Worm (Caenorhabditis elegans) whole organism, late embryonic: ENCODE data around the gene D1086.11.

Source experiments
- K02D7.2 ChIP-seq: sonication (generic microtip); optimal IDR thresholded peaks from 2 replicates; lab custom pipeline; 2017; ENCODE audit warnings: mild to moderate bottlenecking, missing genetic modification characterization, missing compliant biosample characterization
- K09A11.1 ChIP-seq: sonication (generic microtip); optimal IDR thresholded peaks from 2 replicates; lab custom pipeline; 2017; ENCODE audit warnings: antibody characterized with exemption, mild to moderate bottlenecking, missing genetic modification characterization, missing compliant biosample characterization; ENCODE audit not compliant: insufficient read depth
- T23F11.4 ChIP-seq: fragments of 200-800 bp; sonication (Bioruptor generic); optimal IDR thresholded peaks from 2 replicates; lab custom pipeline; 2018; ENCODE audit warnings: mild to moderate bottlenecking, missing genetic modification characterization, missing compliant biosample characterization
- ama-1 ChIP-seq: fragments of 150-350 bp; optimal IDR thresholded peaks from 2 replicates; lab custom pipeline; 2014
- ceh-18 ChIP-seq: sonication (generic microtip); optimal IDR thresholded peaks from 2 replicates; lab custom pipeline; 2016; ENCODE audit warnings: missing genetic modification characterization, missing compliant biosample characterization
- ceh-19 ChIP-seq: fragments of 200-800 bp; sonication (Bioruptor generic); optimal IDR thresholded peaks from 2 replicates; lab custom pipeline; 2018; ENCODE audit warnings: mild to moderate bottlenecking, missing genetic modification characterization, missing compliant biosample characterization
- ceh-22 ChIP-seq: sonication (generic microtip); optimal IDR thresholded peaks from 2 replicates; lab custom pipeline; 2017; ENCODE audit warnings: missing biosample characterization, missing genetic modification characterization
- ceh-24 ChIP-seq: sonication (generic microtip); optimal IDR thresholded peaks from 2 replicates; lab custom pipeline; 2016; ENCODE audit warnings: mild to moderate bottlenecking, missing genetic modification characterization, missing compliant biosample characterization
- ceh-45 ChIP-seq: fragments of 200-800 bp; sonication (Bioruptor generic); IDR thresholded peaks from 2 replicates; pipeline ENCODE4 v1.3.6; 2022; ENCODE audit warnings: missing genetic modification reagents, missing genetic modification characterization, missing compliant biosample characterization
- ceh-6 ChIP-seq: fragments of 200-800 bp; sonication (Bioruptor generic); optimal IDR thresholded peaks from 2 replicates; lab custom pipeline; 2018; ENCODE audit warnings: mild to moderate bottlenecking, missing genetic modification characterization, missing compliant biosample characterization
- ceh-9 ChIP-seq: sonication (generic microtip); optimal IDR thresholded peaks from 2 replicates; lab custom pipeline; 2016; ENCODE audit warnings: mild to moderate bottlenecking, missing genetic modification characterization, inconsistent platforms, missing compliant biosample characterization
- dve-1 ChIP-seq: sonication (generic microtip); optimal IDR thresholded peaks from 2 replicates; lab custom pipeline; 2017; ENCODE audit warnings: antibody characterized with exemption, mild to moderate bottlenecking, missing genetic modification characterization, missing compliant biosample characterization
- elt-2 ChIP-seq: sonication (generic microtip); optimal IDR thresholded peaks from 2 replicates; lab custom pipeline; 2016; ENCODE audit warnings: missing genetic modification reagents, missing genetic modification characterization, missing compliant biosample characterization
- ets-4 ChIP-seq: sonication (generic microtip); optimal IDR thresholded peaks from 2 replicates; lab custom pipeline; 2016; ENCODE audit warnings: missing genetic modification characterization, missing compliant biosample characterization
- fax-1 ChIP-seq: sonication (generic microtip); optimal IDR thresholded peaks from 2 replicates; lab custom pipeline; 2016; ENCODE audit warnings: missing genotype, missing genetic modification characterization, missing compliant biosample characterization
- fkh-6 ChIP-seq: sonication (generic microtip); optimal IDR thresholded peaks from 2 replicates; lab custom pipeline; 2016; ENCODE audit warnings: missing genetic modification characterization, missing compliant biosample characterization
- hlh-30 ChIP-seq: sonication (generic microtip); optimal IDR thresholded peaks from 2 replicates; lab custom pipeline; 2017; ENCODE audit warnings: antibody characterized with exemption, missing genetic modification characterization, missing compliant biosample characterization; ENCODE audit not compliant: insufficient read depth
- hlh-8 ChIP-seq: sonication (generic microtip); optimal IDR thresholded peaks from 2 replicates; lab custom pipeline; 2016; ENCODE audit warnings: missing genotype, missing genetic modification characterization, missing compliant biosample characterization
- lin-11 ChIP-seq: fragments of 200-800 bp; sonication (Bioruptor generic); optimal IDR thresholded peaks from 2 replicates; lab custom pipeline; 2018; ENCODE audit warnings: mild to moderate bottlenecking, missing genetic modification characterization, missing compliant biosample characterization
- nfya-1 ChIP-seq: sonication (generic microtip); optimal IDR thresholded peaks from 2 replicates; lab custom pipeline; 2017; ENCODE audit warnings: missing genetic modification characterization, mild to moderate bottlenecking, missing compliant biosample characterization, antibody characterized with exemption, moderate library complexity
- npax-4 ChIP-seq: sonication (generic microtip); optimal IDR thresholded peaks from 2 replicates; lab custom pipeline; 2016; ENCODE audit warnings: missing genetic modification characterization, missing compliant biosample characterization
- odd-2 ChIP-seq: sonication (generic microtip); optimal IDR thresholded peaks from 2 replicates; lab custom pipeline; 2017; ENCODE audit warnings: antibody characterized with exemption, mild to moderate bottlenecking, missing genetic modification characterization, missing compliant biosample characterization
- pag-3 ChIP-seq: sonication (generic microtip); optimal IDR thresholded peaks from 2 replicates; lab custom pipeline; 2016; ENCODE audit warnings: missing compliant biosample characterization, missing genetic modification characterization, borderline replicate concordance
- pax-1 ChIP-seq: fragments of 150-350 bp; optimal IDR thresholded peaks from 2 replicates; lab custom pipeline; 2014; ENCODE audit warnings: missing biosample characterization, missing genetic modification characterization
- ref-2 ChIP-seq: sonication (generic microtip); optimal IDR thresholded peaks from 2 replicates; lab custom pipeline; 2016; ENCODE audit warnings: missing genetic modification characterization, missing compliant biosample characterization
- rnt-1 ChIP-seq: sonication (generic microtip); optimal IDR thresholded peaks from 2 replicates; lab custom pipeline; 2016; ENCODE audit warnings: missing genetic modification characterization, missing compliant biosample characterization
- tbx-7 ChIP-seq: sonication (generic microtip); optimal IDR thresholded peaks from 2 replicates; lab custom pipeline; 2016; ENCODE audit warnings: missing genotype, missing genetic modification characterization, missing compliant biosample characterization
- unc-3 ChIP-seq, 2 experiments: fragments of 200-800 bp in 1 of 2; sonication (Bioruptor generic) in 1 of 2; sonication (generic microtip) in 1 of 2; conservative IDR thresholded peaks in 1 of 2; optimal IDR thresholded peaks in 1 of 2; 2 replicates each; pipeline versions ENCODE4 v1.3.6 to Lab custom; 2016 to 2022; ENCODE audit warnings: missing compliant biosample characterization in 2 of 2, missing genetic modification characterization in 2 of 2, missing genetic modification reagents in 1 of 2
- unc-55 ChIP-seq: sonication (generic microtip); optimal IDR thresholded peaks from 2 replicates; lab custom pipeline; 2017; ENCODE audit warnings: missing biosample characterization, missing genetic modification reagents, missing genetic modification characterization
- unc-86 ChIP-seq: sonication (generic microtip); optimal IDR thresholded peaks from 2 replicates; lab custom pipeline; 2016; ENCODE audit warnings: missing genetic modification characterization, missing compliant biosample characterization
- zip-5 ChIP-seq: sonication (generic microtip); optimal IDR thresholded peaks from 2 replicates; lab custom pipeline; 2016; ENCODE audit warnings: missing genetic modification characterization, missing compliant biosample characterization

Gene D1086.11

DNA sequence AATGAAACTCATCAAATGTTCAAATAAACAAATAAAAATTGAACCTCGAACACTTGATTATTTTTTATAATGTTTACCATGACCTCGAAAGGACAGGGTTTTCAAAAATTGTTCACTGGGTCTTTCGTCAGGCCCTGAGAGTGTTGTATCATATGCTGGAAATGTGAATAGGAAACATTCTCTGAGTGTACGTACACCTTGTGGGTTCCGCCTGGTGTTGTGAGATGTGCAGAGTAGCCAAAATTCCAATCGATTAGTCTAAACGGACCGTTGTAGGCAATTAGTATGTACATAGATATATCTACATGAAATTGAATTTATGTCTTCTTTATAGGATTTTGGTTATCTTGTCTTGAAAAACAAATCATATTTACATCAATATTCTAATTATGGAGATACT lies 20.3 kb downstream of the D1086.11 start:
- TF ChIP-seq ets-4 (tag; lab: Kevin White, UChicago) (no peak), ama-1 (lab: Kevin White, UChicago) (no peak), ref-2 (tag; lab: Kevin White, UChicago) (no peak), fkh-6 (tag; lab: Kevin White, UChicago) (no peak), dve-1 (tag; lab: Kevin White, UChicago) (no peak), T23F11.4 (GFP tag; lab: Kevin White, UChicago) (no peak), unc-3 (GFP tag; conservative IDR thresholded peaks at IDR 0.05; lab: Robert Waterston, UW) (no peak), unc-3 (tag; optimal IDR thresholded peaks at IDR 0.05; lab: Kevin White, UChicago) (no peak), rnt-1 (tag; lab: Kevin White, UChicago) (no peak), ceh-22 (tag; lab: Kevin White, UChicago) (no peak), ceh-24 (tag; lab: Kevin White, UChicago) (no peak), unc-55 (no peak), fax-1 (tag; lab: Kevin White, UChicago) (no peak), lin-11 (tag; lab: Kevin White, UChicago) (no peak), ceh-6 (no peak), pax-1 (tag; lab: Kevin White, UChicago) (no peak), odd-2 (tag; lab: Kevin White, UChicago) (no peak), zip-5 (tag; lab: Kevin White, UChicago) (no peak), ceh-18 (tag; lab: Kevin White, UChicago) (no peak)

DNA sequence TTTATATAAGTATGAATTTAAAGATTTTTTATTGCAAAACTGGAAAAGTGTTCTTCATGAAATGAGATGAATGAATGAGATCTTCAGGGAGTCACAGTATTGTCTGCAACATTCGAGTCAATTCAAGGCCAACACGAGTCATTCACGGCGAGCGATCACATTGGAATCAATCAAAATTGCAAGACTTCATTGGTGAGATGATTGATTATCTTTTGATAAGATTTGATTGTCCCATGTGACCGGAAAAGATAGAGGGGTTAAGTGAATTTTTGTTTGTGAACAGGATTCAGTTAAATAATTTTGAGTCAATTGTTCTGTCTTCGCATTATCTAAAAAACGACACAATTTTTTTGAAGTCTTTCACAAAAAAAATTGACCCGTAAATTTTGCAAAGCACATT lies 20.7 kb downstream of the D1086.11 start:
- no peak for TF ChIP-seq ceh-45 (GFP tag; lab: Robert Waterston, UW)
- TF ChIP-seq unc-55: peak; percentile 9

DNA sequence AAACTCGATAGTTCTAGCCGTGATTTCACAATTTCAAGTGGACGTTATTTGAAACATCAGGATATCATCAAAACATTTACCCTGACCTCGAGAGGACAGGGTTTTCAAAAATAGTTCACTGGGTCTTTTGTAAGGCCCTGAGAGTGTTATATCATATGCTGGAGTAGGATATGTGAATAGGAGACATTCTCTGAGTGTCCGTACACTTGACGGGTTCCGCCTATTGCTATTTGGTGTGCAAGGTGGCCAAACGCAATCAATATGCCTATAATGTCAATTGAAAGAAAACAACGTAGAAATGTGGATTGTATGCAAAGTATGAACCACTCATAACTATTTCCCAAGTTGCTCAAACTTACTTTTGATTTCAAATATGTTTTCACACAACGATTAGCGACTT lies 23.1 kb downstream of the D1086.11 start:
- TF ChIP-seq hlh-30 (tag; lab: Kevin White, UChicago) (no peak), ceh-9 (tag; lab: Kevin White, UChicago) (no peak), npax-4 (tag; lab: Kevin White, UChicago) (no peak), dve-1 (tag; lab: Kevin White, UChicago) (no peak), ceh-18 (tag; lab: Kevin White, UChicago) (no peak), zip-5 (tag; lab: Kevin White, UChicago) (no peak), ceh-19 (GFP tag; lab: Kevin White, UChicago) (no peak), K09A11.1 (tag; lab: Kevin White, UChicago) (no peak), K02D7.2 (tag; lab: Kevin White, UChicago) (no peak)

DNA sequence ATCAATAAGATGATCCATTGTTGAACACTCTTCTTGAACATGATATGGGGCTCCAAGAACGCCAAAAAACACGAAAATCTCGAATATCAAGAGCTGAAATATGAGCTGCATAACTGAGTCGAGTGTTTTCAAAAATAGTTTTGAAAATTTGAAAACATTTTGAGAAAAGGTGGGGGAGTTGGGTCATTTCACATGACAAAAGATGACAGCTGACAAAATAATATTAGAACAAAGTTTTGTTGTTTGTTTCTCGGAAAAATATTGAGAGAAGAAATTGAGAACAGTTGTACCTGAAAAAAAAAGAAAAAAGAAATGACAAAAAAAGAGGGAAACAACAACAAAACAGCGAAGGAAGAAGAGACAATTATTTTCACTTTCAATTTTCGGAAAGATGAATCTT lies 24.3 kb downstream of the D1086.11 start, which contains the start of the genes D1086.2 and D1086.1:
Gene D1086.2 (minus strand): TSS at position 150 of the 400 bp plus-strand sequence.
Gene D1086.1 (plus strand): TSS at position 340 of the 400 bp plus-strand sequence.
- TF ChIP-seq tbx-7 (tag; lab: Kevin White, UChicago): no peak
- TF ChIP-seq, all 69 proteins: peak for 0

DNA sequence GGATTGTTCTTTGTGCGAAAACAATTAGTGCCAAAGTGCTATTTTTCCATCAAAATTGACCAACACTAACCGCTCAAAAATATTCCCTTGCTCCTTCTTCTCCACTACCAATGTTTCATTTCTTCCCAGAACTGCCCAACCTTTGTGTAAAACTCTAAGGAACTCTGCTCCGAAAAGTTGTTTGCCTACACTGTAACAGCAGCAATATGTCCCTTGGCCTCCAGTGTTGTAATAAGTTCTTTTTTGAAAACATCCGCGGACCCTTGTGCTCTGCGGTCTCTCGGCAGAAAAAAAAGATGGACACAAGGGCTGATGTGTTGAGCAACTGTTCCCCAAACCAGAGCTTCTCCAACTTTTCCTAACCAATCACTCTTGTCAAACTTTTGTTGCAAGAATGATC lies 26.6 kb downstream of the D1086.11 start, which contains the start of gene D1086.12:
Gene D1086.12 (plus strand): TSS at position 301 of the 400 bp plus-strand sequence.
- TF ChIP-seq ceh-18 (tag; lab: Kevin White, UChicago) (no peak), fax-1 (tag; lab: Kevin White, UChicago) (no peak), nfya-1 (tag; lab: Kevin White, UChicago) (no peak), elt-2 (tag; lab: Kevin White, UChicago) (no peak), pag-3 (tag; lab: Kevin White, UChicago) (no peak), fkh-6 (tag; lab: Kevin White, UChicago) (no peak), unc-86 (no peak), hlh-8 (no peak)
